Fruit fly (Drosophila melanogaster) whole organism, prepupa: Measurements from ENCODE around the gene CG14629.

Source experiments
- CG11902 ChIP-seq: fragments of 200-800 bp; sonication (Bioruptor generic); optimal IDR thresholded peaks from 3 replicates; lab custom pipeline; 2016; ENCODE audit warnings: missing biosample characterization, missing genetic modification characterization
- Sox14 ChIP-seq: fragments of 200-800 bp; sonication (Bioruptor generic); optimal IDR thresholded peaks from 3 replicates; lab custom pipeline; 2016; ENCODE audit warnings: missing biosample characterization, missing genetic modification characterization
- dac ChIP-seq: fragments of 200-800 bp; sonication (Bioruptor generic); optimal IDR thresholded peaks from 2 replicates; lab custom pipeline; 2017; ENCODE audit warnings: missing biosample characterization, mild to moderate bottlenecking, missing genetic modification characterization

DNA sequence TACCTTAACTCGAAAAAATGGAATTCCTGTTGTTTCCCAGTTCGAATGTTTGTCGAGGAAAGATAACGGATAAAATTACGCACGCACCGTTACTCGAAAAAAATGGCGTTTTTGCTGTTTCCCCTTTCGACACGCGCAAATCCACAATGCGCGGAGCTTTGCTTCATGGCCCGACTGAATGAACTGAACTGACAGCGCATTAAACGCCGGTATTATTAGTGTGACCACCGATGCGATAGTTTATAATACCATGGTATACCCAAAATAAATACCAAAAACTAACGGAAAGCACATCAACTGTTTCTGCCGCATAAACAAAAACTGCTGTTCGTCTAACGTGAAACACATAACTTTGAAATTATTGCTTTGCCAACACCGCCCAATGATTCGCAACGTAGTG lies 24.8 kb upstream of the CG14629 start, which contains the start of the genes CG32814, CG11638 and CG3021:
- TF ChIP-seq Sox14 (GFP tag; lab: Kevin White, UChicago) (no peak), CG11902 (GFP tag; lab: Kevin White, UChicago) (no peak), dac (GFP tag; lab: Kevin White, UChicago) (no peak)
